Fruit fly (Drosophila melanogaster) whole organism, embryonic: Measurements from ENCODE around the gene CG4004.
A peak's percentile ranks its signal among the peaks of the same experiment; 100 is the strongest.

Experiments
- CG12659 ChIP-seq: fragments of 200-800 bp; sonication (Bioruptor generic); optimal IDR thresholded peaks from 3 replicates; lab custom pipeline; 2017; ENCODE audit warnings: mild to moderate bottlenecking, missing biosample characterization, missing genetic modification reagents, missing genetic modification characterization
- CG12942 ChIP-seq: fragments of 200-800 bp; sonication (Bioruptor generic); optimal IDR thresholded peaks from 3 replicates; lab custom pipeline; 2016; ENCODE audit warnings: missing biosample characterization, missing genetic modification characterization
- CG14441 ChIP-seq: fragments of 200-800 bp; sonication (Bioruptor generic); IDR thresholded peaks from 2 replicates; pipeline ENCODE4 v1.3.6; 2022; ENCODE audit warnings: missing biosample characterization, missing genetic modification characterization
- CG16813 ChIP-seq: fragments of 200-800 bp; sonication (Bioruptor generic); IDR thresholded peaks from 3 replicates; pipeline ENCODE4 v1.3.6; 2022; ENCODE audit warnings: missing biosample characterization, missing genetic modification characterization; ENCODE audit not compliant: partially characterized antibody
- CG17328 ChIP-seq: fragments of 200-800 bp; sonication (Bioruptor generic); IDR thresholded peaks from 2 replicates; pipeline ENCODE4 v1.3.6; 2022; ENCODE audit warnings: missing biosample characterization, missing genetic modification characterization
- CG2120 ChIP-seq: fragments of 200-800 bp; sonication (Bioruptor generic); optimal IDR thresholded peaks from 3 replicates; lab custom pipeline; 2016; ENCODE audit warnings: missing biosample characterization, missing genetic modification characterization
- CG2199 ChIP-seq: fragments of 200-800 bp; sonication (Bioruptor generic); IDR thresholded peaks from 3 replicates; pipeline ENCODE4 v1.3.6; 2022; ENCODE audit warnings: missing biosample characterization, missing genetic modification characterization
- CG31388 ChIP-seq: fragments of 200-800 bp; sonication (Bioruptor generic); optimal IDR thresholded peaks from 2 replicates; lab custom pipeline; 2016; ENCODE audit warnings: missing biosample characterization, missing genetic modification characterization
- CG32772 ChIP-seq: fragments of 200-800 bp; sonication (Bioruptor generic); IDR thresholded peaks from 2 replicates; pipeline ENCODE4 v1.3.6; 2022; ENCODE audit warnings: missing biosample characterization, missing genetic modification characterization
- CG5953 ChIP-seq: fragments of 200-800 bp; sonication (Bioruptor generic); IDR thresholded peaks from 2 replicates; pipeline ENCODE4 v1.3.6; 2022; ENCODE audit warnings: missing biosample characterization, missing genetic modification characterization
- CG9727 ChIP-seq: fragments of 200-800 bp; sonication (Bioruptor generic); optimal IDR thresholded peaks from 3 replicates; lab custom pipeline; 2017; ENCODE audit warnings: missing biosample characterization, mild to moderate bottlenecking, missing genetic modification characterization
- Camta ChIP-seq: fragments of 200-800 bp; sonication (Bioruptor generic); optimal IDR thresholded peaks from 2 replicates; lab custom pipeline; 2016; ENCODE audit warnings: missing biosample characterization, missing genetic modification characterization
- Dad ChIP-seq: fragments of 200-800 bp; sonication (Bioruptor generic); optimal IDR thresholded peaks from 3 replicates; lab custom pipeline; 2016; ENCODE audit warnings: missing biosample characterization, missing genetic modification characterization
- Dip3 ChIP-seq: fragments of 200-800 bp; sonication (Bioruptor generic); optimal IDR thresholded peaks from 3 replicates; lab custom pipeline; 2016; ENCODE audit warnings: missing biosample characterization, missing genetic modification characterization
- Ets65A ChIP-seq: fragments of 200-800 bp; sonication (Bioruptor generic); peaks from one replicate; lab custom pipeline; 2016; ENCODE audit warnings: missing biosample characterization, missing genetic modification characterization
- Fer2 ChIP-seq: fragments of 200-800 bp; sonication (Bioruptor generic); optimal IDR thresholded peaks from 2 replicates; lab custom pipeline; 2018; ENCODE audit warnings: missing biosample characterization, mild to moderate bottlenecking, missing genetic modification characterization, moderate library complexity
- GATAe ChIP-seq: fragments of 200-800 bp; sonication (Bioruptor generic); conservative IDR thresholded peaks from 2 replicates; pipeline ENCODE4 v1.3.6; 2022; ENCODE audit warnings: missing biosample characterization, missing genetic modification characterization
- Med ChIP-seq: fragments of 200-800 bp; sonication (Bioruptor generic); peaks from one replicate; lab custom pipeline; 2016; ENCODE audit warnings: missing biosample characterization, missing genetic modification characterization, mild to moderate bottlenecking, inconsistent platforms, moderate library complexity
- NFAT ChIP-seq: fragments of 200-800 bp; sonication (Bioruptor generic); IDR thresholded peaks from 2 replicates; pipeline ENCODE4 v1.3.6; 2022; ENCODE audit warnings: missing biosample characterization, missing genetic modification characterization
- Nf-YB ChIP-seq: fragments of 200-800 bp; sonication (Bioruptor generic); optimal IDR thresholded peaks from 3 replicates; lab custom pipeline; 2019; ENCODE audit warnings: missing biosample characterization, mild to moderate bottlenecking, missing genetic modification characterization, moderate library complexity
- Optix ChIP-seq: fragments of 200-800 bp; sonication (Bioruptor generic); IDR thresholded peaks from 3 replicates; pipeline ENCODE4 v1.3.6; 2022; ENCODE audit warnings: missing biosample characterization, missing genetic modification characterization
- Rx ChIP-seq: fragments of 200-800 bp; sonication (Bioruptor generic); IDR thresholded peaks from 2 replicates; pipeline ENCODE4 v1.3.6; 2022; ENCODE audit warnings: missing biosample characterization, missing genetic modification characterization
- Sry-β ChIP-seq: fragments of 200-800 bp; sonication (Bioruptor generic); optimal IDR thresholded peaks from 2 replicates; lab custom pipeline; 2018; ENCODE audit warnings: missing biosample characterization, mild to moderate bottlenecking, missing genetic modification characterization, moderate library complexity
- ap ChIP-seq: fragments of 200-800 bp; sonication (Bioruptor generic); IDR thresholded peaks from 2 replicates; pipeline ENCODE4 v1.3.6; 2022; ENCODE audit warnings: missing biosample characterization, missing genetic modification characterization
- ato ChIP-seq: fragments of 200-800 bp; sonication (Bioruptor generic); IDR thresholded peaks from 2 replicates; pipeline ENCODE4 v1.3.6; 2022; ENCODE audit warnings: missing biosample characterization, missing genetic modification characterization; ENCODE audit not compliant: partially characterized antibody
- bcd ChIP-seq: fragments of 200-800 bp; sonication (Bioruptor generic); optimal IDR thresholded peaks from 2 replicates; lab custom pipeline; 2017; ENCODE audit warnings: missing biosample characterization, mild to moderate bottlenecking, missing genetic modification characterization
- ci ChIP-seq: fragments of 200-800 bp; sonication (Bioruptor generic); IDR thresholded peaks from 3 replicates; pipeline ENCODE4 v1.3.6; 2022; ENCODE audit warnings: missing biosample characterization, missing genetic modification characterization
- crol ChIP-seq: fragments of 200-800 bp; sonication (Bioruptor generic); IDR thresholded peaks from 2 replicates; pipeline ENCODE4 v1.3.6; 2022; ENCODE audit warnings: missing biosample characterization, missing genetic modification characterization
- dimm ChIP-seq: fragments of 200-800 bp; sonication (Bioruptor generic); IDR thresholded peaks from 2 replicates; pipeline ENCODE4 v1.3.6; 2022; ENCODE audit warnings: missing biosample characterization, missing genetic modification characterization
- emc ChIP-seq: fragments of 200-800 bp; sonication (Bioruptor generic); optimal IDR thresholded peaks from 2 replicates; lab custom pipeline; 2016; ENCODE audit warnings: missing biosample characterization, missing genetic modification characterization
- eve ChIP-seq, 2 experiments: fragments of >200 bp; optimal IDR thresholded peaks; 2 replicates each; lab custom pipeline; 2017; ENCODE audit warnings: missing biosample characterization in 2 of 2, missing genetic modification characterization in 2 of 2
- eyg ChIP-seq: fragments of 200-800 bp; sonication (Bioruptor generic); optimal IDR thresholded peaks from 3 replicates; lab custom pipeline; 2016; ENCODE audit warnings: missing biosample characterization, missing genetic modification characterization
- gcm2 ChIP-seq: fragments of 200-800 bp; sonication (Bioruptor generic); optimal IDR thresholded peaks from 2 replicates; lab custom pipeline; 2016; ENCODE audit warnings: missing biosample characterization, missing genetic modification characterization
- gro ChIP-seq: fragments of 200-800 bp; sonication (Bioruptor generic); optimal IDR thresholded peaks from 2 replicates; lab custom pipeline; 2016; ENCODE audit warnings: missing biosample characterization, missing genetic modification characterization
- gt ChIP-seq: fragments of 200-800 bp; sonication (Bioruptor generic); IDR thresholded peaks from 2 replicates; pipeline ENCODE4 v1.3.6; 2022; ENCODE audit warnings: missing biosample characterization, missing genetic modification characterization
- her ChIP-seq: fragments of 200-800 bp; sonication (Bioruptor generic); optimal IDR thresholded peaks from 2 replicates; lab custom pipeline; 2016; ENCODE audit warnings: missing biosample characterization, missing genetic modification characterization
- lov ChIP-seq, 2 experiments: fragments of 200-800 bp in 1 of 2; fragments of >200 bp in 1 of 2; sonication (Bioruptor generic) in 1 of 2; IDR thresholded peaks in 1 of 2; optimal IDR thresholded peaks in 1 of 2; 2 replicates in 1 of 2; 3 replicates in 1 of 2; pipeline versions ENCODE4 v1.3.6 to Lab custom; 2017 to 2022; ENCODE audit warnings: missing biosample characterization in 1 of 2, missing genetic modification characterization in 1 of 2
- otp ChIP-seq: fragments of 200-800 bp; sonication (Bioruptor generic); IDR thresholded peaks from 3 replicates; pipeline ENCODE4, ENCODE4 v1.3.6; 2022; ENCODE audit warnings: missing biosample characterization, missing genetic modification characterization
- prd ChIP-seq, 3 experiments: fragments of >200 bp in 2 of 3; fragments of 200-800 bp in 1 of 3; sonication (Bioruptor generic) in 1 of 3; optimal IDR thresholded peaks in 2 of 3; IDR thresholded peaks in 1 of 3; 2 replicates in 2 of 3; 3 replicates in 1 of 3; pipeline versions ENCODE4 v1.3.6 to Lab custom; 2017 to 2022; ENCODE audit warnings: missing biosample characterization in 1 of 3, missing genetic modification characterization in 1 of 3
- ro ChIP-seq: fragments of 200-800 bp; sonication (Bioruptor generic); IDR thresholded peaks from 2 replicates; pipeline ENCODE4 v1.3.6; 2022; ENCODE audit warnings: missing biosample characterization, missing genetic modification characterization
- scrt ChIP-seq: fragments of 200-800 bp; sonication (Bioruptor generic); optimal IDR thresholded peaks from 2 replicates; lab custom pipeline; 2018; ENCODE audit warnings: missing biosample characterization, mild to moderate bottlenecking, missing genetic modification characterization, moderate library complexity
- sens ChIP-seq: fragments of 200-800 bp; sonication (Bioruptor generic); peaks from one replicate; lab custom pipeline; 2016; ENCODE audit warnings: missing biosample characterization, missing genetic modification characterization
- sisA ChIP-seq: fragments of 200-800 bp; sonication (Bioruptor generic); IDR thresholded peaks from 2 replicates; pipeline ENCODE4 v1.3.6; 2022; ENCODE audit warnings: missing biosample characterization, missing genetic modification characterization
- slbo ChIP-seq: fragments of 200-800 bp; sonication (Bioruptor generic); IDR thresholded peaks from 2 replicates; pipeline ENCODE4 v1.3.6; 2022; ENCODE audit warnings: missing biosample characterization, missing genetic modification characterization
- sqz ChIP-seq: fragments of 200-800 bp; sonication (Bioruptor generic); optimal IDR thresholded peaks from 3 replicates; lab custom pipeline; 2018; ENCODE audit warnings: missing biosample characterization, mild to moderate bottlenecking, missing genetic modification characterization
- stc ChIP-seq: fragments of 200-800 bp; sonication (Bioruptor generic); IDR thresholded peaks from 2 replicates; pipeline ENCODE4 v1.3.6; 2022; ENCODE audit warnings: missing biosample characterization, missing genetic modification characterization
- tna ChIP-seq: fragments of 200-800 bp; sonication (Bioruptor generic); IDR thresholded peaks from 2 replicates; pipeline ENCODE4 v1.3.6; 2022; ENCODE audit warnings: missing biosample characterization, missing genetic modification characterization; ENCODE audit not compliant: partially characterized antibody
- wor ChIP-seq: fragments of 200-800 bp; sonication (Bioruptor generic); IDR thresholded peaks from 2 replicates; pipeline ENCODE4 v1.3.6; 2022; ENCODE audit warnings: missing biosample characterization, missing genetic modification characterization
- zf30C ChIP-seq: fragments of 200-800 bp; sonication (Bioruptor generic); optimal IDR thresholded peaks from 3 replicates; lab custom pipeline; 2018; ENCODE audit warnings: missing biosample characterization, mild to moderate bottlenecking, missing genetic modification characterization

The CG4004 gene

DNA sequence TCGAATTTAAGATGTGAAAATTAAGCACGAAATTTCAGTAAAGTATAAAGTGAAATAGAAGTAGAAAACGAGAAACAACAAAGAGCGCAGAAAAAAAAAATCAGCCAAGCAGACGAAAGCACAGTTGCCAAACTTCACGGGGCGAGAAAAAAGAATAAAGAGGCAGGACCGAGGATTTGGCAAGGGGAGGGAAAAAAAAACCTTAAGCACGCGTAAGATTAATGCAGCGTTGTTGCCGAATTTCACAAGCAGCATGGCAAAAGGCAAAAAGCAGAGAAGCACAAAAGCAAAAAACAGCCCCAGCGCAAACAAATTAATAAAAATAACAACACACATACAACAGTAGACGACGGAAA, 9.7 kb upstream of the CG4004 start (continued):
- TF ChIP-seq prd (optimal IDR thresholded peaks at IDR 0.05; lab: Kevin White, UChicago) (no peak), prd (GFP tag; IDR thresholded peaks at IDR 0.05; lab: Robert Waterston, UW) (peak; percentile 6; the same call in 2 of the 3 replicates), slbo (GFP tag; lab: Robert Waterston, UW) (no peak), GATAe (no peak), CG14441 (GFP tag; lab: Robert Waterston, UW) (0 out of 2 replicates have a peak, but pooled peaks have one; percentile 13), her (GFP tag; lab: Kevin White, UChicago) (peak; percentile 8), gt (GFP tag; lab: Robert Waterston, UW) (no peak), lov (optimal IDR thresholded peaks at IDR 0.05; lab: Kevin White, UChicago) (no peak), lov (GFP tag; IDR thresholded peaks at IDR 0.05; lab: Robert Waterston, UW) (0 out of 3 replicates have a peak, but pooled peaks have one; percentile 42), CG31388 (GFP tag; lab: Kevin White, UChicago) (no peak), Optix (GFP tag; lab: Robert Waterston, UW) (peak; percentile 47; the same call in 1 of the 3 replicates), Med (GFP tag; lab: Kevin White, UChicago) (peak; percentile 74), tna (GFP tag; lab: Robert Waterston, UW) (no peak), Dad (GFP tag; lab: Kevin White, UChicago) (no peak), CG17328 (GFP tag; lab: Robert Waterston, UW) (no peak; the same call in 1 of the 2 replicates), CG32772 (GFP tag; lab: Robert Waterston, UW) (peak; percentile 63), CG9727 (GFP tag; lab: Kevin White, UChicago) (no peak), ato (GFP tag; lab: Robert Waterston, UW) (no peak), eyg (GFP tag; lab: Kevin White, UChicago) (peak; percentile 2), CG2120 (GFP tag; lab: Kevin White, UChicago) (no peak), Dip3 (GFP tag; lab: Kevin White, UChicago) (no peak), sqz (GFP tag; lab: Kevin White, UChicago) (peak; percentile 80), Rx (GFP tag; lab: Robert Waterston, UW) (peak; percentile 19; the same call in 1 of the 2 replicates), bcd (GFP tag; lab: Kevin White, UChicago) (no peak), otp (GFP tag; lab: Robert Waterston, UW) (peak; percentile 34; the same call in 1 of the 3 replicates), Camta (no peak), emc (no peak), NFAT (GFP tag; lab: Robert Waterston, UW) (no peak; the same call in 1 of the 2 replicates), dimm (GFP tag; lab: Robert Waterston, UW) (0 out of 2 replicates have a peak, but pooled peaks have one; percentile 19), Nf-YB (GFP tag; lab: Kevin White, UChicago) (no peak), Ets65A (GFP tag; lab: Kevin White, UChicago) (peak; percentile 5), CG2199 (GFP tag; lab: Robert Waterston, UW) (0 out of 3 replicates have a peak, but pooled peaks have one; percentile 26), sens (GFP tag; lab: Kevin White, UChicago) (peak; percentile 79), wor (GFP tag; lab: Robert Waterston, UW) (no peak), CG12942 (GFP tag; lab: Kevin White, UChicago) (no peak), CG5953 (GFP tag; lab: Robert Waterston, UW) (0 out of 2 replicates have a peak, but pooled peaks have one; percentile 55), ap (0 out of 2 replicates have a peak, but pooled peaks have one; percentile 20), gro (GFP tag; lab: Kevin White, UChicago) (peak; percentile 46), stc (GFP tag; lab: Robert Waterston, UW) (peak; percentile 20; the same call in 1 of the 2 replicates), crol (GFP tag; lab: Robert Waterston, UW) (peak; percentile 25; the same call in 1 of the 2 replicates)

DNA sequence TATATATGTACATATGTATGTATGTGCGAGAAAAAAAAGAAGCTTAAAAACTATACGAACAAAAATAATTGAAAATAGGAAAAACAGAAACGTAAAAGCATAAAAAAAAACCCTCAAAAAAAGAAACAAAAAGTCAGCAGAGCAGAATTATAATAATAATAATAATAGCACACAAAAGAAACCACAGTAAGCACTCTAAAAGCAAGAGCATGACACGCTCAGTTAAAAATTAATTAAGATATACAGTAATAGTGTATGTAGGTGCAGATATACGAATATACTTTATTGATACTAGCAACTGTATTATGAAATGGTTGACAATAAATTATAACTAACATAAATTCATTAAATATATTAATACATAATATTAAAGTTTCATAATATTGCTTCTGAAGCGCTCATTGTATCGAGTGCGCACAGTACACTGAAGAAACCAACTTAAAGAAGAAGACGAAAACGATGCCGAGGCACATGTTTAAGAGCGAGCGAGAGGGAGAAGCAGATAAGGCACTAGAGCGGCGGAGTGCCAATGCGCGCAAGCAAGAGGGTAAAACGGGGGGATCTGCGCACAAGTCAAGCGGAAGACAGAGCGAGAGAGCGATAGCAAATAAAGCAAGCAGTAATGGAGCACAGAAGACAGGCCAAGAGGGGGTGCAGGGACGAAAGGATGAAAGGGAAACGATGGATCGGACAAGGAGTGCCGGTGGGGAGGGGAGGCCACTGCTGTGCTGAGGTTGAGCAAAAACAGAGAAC, 9.1 kb upstream of the CG4004 start:
- TF ChIP-seq ro (GFP tag; lab: Robert Waterston, UW) = peak; percentile 47; the same call in 1 of the 2 replicates
- peak; percentile 93 for TF ChIP-seq Fer2 (tag; lab: Kevin White, UChicago)
- peak; percentile 78; the same call in 2 of the 3 replicates for TF ChIP-seq ci
- TF ChIP-seq Sry-β (GFP tag; lab: Kevin White, UChicago) = no peak
- TF ChIP-seq scrt = peak; percentile 84
- TF ChIP-seq eve (GFP tag; optimal IDR thresholded peaks at IDR 0.05; lab: Kevin White, UChicago) = no peak
- no peak for TF ChIP-seq eyg (GFP tag; lab: Kevin White, UChicago)
- peak; percentile 86 for TF ChIP-seq CG12659
- TF ChIP-seq gcm2 (GFP tag; lab: Kevin White, UChicago) = no peak
- TF ChIP-seq zf30C (GFP tag; lab: Kevin White, UChicago) = no peak
- peak; percentile 90 for TF ChIP-seq sisA (GFP tag; lab: Robert Waterston, UW)
- TF ChIP-seq CG16813 (GFP tag; lab: Robert Waterston, UW) = no peak
